Fruit fly (Drosophila melanogaster): ENCODE results near the gene CG4666.

The CG4666 gene

DNA sequence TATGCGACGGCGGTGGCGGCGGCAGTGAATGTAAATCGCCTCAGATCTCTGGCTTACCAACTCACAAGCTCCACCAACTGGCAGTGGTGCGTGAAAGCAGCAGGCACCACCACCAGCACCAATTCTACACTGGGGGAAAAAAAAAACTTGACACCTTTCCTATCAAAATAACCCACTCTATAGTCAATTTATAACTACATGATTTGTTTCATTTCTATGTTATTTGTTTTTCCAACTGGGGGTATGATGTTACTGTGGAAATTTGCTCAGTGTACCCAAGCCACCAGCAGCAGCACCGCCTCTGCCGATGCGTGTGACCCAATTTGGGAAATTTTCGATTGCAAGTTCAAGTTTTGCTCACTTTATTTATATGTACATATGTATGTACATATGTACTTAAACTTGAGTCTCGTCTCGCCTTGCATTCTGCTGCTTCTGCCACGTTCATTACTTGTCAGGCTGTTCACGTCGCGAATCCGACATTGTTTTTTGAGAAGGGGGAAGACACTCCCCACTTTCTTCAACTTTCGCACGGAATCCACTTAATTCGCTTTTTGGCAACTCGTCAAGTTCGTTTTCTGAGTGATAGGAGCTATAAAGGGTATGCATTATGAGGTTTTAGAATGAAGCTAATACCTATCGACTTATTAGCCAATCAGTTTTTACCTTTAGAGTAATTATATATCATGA, 18.3 kb downstream of the CG4666 start (continued):
- TF ChIP-seq otp (GFP tag; IDR thresholded peaks at IDR 0.05): 0 out of 3 replicates have a peak, but pooled peaks have one; percentile 31
- TF ChIP-seq CrebB (tag; optimal IDR thresholded peaks at IDR 0.05): no peak
- TF ChIP-seq trh (GFP tag; optimal IDR thresholded peaks at IDR 0.05): no peak
- TF ChIP-seq CG7556 (GFP tag; optimal IDR thresholded peaks at IDR 0.05): no peak
- TF ChIP-seq CG11456 (GFP tag; IDR thresholded peaks at IDR 0.05): no peak
- TF ChIP-seq dpn (GFP tag; optimal IDR thresholded peaks at IDR 0.05): peak in 1 of 2 experiments; percentile 21
- peak; percentile 49; the same call in 1 of the 2 replicates for TF ChIP-seq stc (GFP tag; IDR thresholded peaks at IDR 0.05)
- no peak for TF ChIP-seq zen (tag; optimal IDR thresholded peaks at IDR 0.05)
- peak; percentile 11 for TF ChIP-seq CG13424 (tag; optimal IDR thresholded peaks at IDR 0.05)
- TF ChIP-seq Drgx (GFP tag; IDR thresholded peaks at IDR 0.05): peak; percentile 65; the same call in 1 of the 2 replicates
- peak; percentile 66 for TF ChIP-seq dmrt99B (tag; optimal IDR thresholded peaks at IDR 0.05)
- no peak for TF ChIP-seq CG10654 (GFP tag; optimal IDR thresholded peaks at IDR 0.05)
- TF ChIP-seq kay (GFP tag; optimal IDR thresholded peaks at IDR 0.05): no peak
- no peak for TF ChIP-seq insv (GFP tag; optimal IDR thresholded peaks at IDR 0.05)
- TF ChIP-seq TFAM (GFP tag; optimal IDR thresholded peaks at IDR 0.05): no peak
- TF ChIP-seq zf30C (GFP tag; optimal IDR thresholded peaks at IDR 0.05): no peak
- TF ChIP-seq CG17802 (tag; optimal IDR thresholded peaks at IDR 0.05): no peak
- no peak for TF ChIP-seq disco-r (GFP tag; optimal IDR thresholded peaks at IDR 0.05)
- TF ChIP-seq Side (GFP tag; optimal IDR thresholded peaks at IDR 0.05): no peak
- no peak for TF ChIP-seq scrt (GFP tag; optimal IDR thresholded peaks at IDR 0.05)
- no peak for TF ChIP-seq mld (GFP tag; IDR thresholded peaks at IDR 0.05; ENCODE audit: partially characterized antibody)
- no peak for TF ChIP-seq CG4360 (GFP tag; IDR thresholded peaks at IDR 0.05)
- TF ChIP-seq CG5953 (GFP tag; IDR thresholded peaks at IDR 0.05): peak; percentile 48; the same call in 1 of the 2 replicates
- TF ChIP-seq gro (GFP tag; optimal IDR thresholded peaks at IDR 0.05): no peak
- TF ChIP-seq dimm (GFP tag; IDR thresholded peaks at IDR 0.05): peak; percentile 42; the same call in 1 of the 2 replicates
- no peak for TF ChIP-seq Lhr (GFP tag; optimal IDR thresholded peaks at IDR 0.05)
- no peak for TF ChIP-seq CG4707 (GFP tag; optimal IDR thresholded peaks at IDR 0.05)
- no peak for TF ChIP-seq CG6765 (GFP tag; optimal IDR thresholded peaks at IDR 0.05)
- TF ChIP-seq CG2116 (GFP tag; optimal IDR thresholded peaks at IDR 0.05): no peak
- no peak for TF ChIP-seq CG18011 (GFP tag; optimal IDR thresholded peaks at IDR 0.05)
- TF ChIP-seq D (optimal IDR thresholded peaks at IDR 0.05): no peak
- TF ChIP-seq D (GFP tag; optimal IDR thresholded peaks at IDR 0.05): peak; percentile 20
- TF ChIP-seq Hr78 (GFP tag; optimal IDR thresholded peaks at IDR 0.05): no peak
- no peak for TF ChIP-seq CG16815 (GFP tag; optimal IDR thresholded peaks at IDR 0.05)
- no peak for TF ChIP-seq jumu (GFP tag; optimal IDR thresholded peaks at IDR 0.05)
- peak; percentile 30 for TF ChIP-seq CG7839 (tag; optimal IDR thresholded peaks at IDR 0.05)
- TF ChIP-seq knrl (GFP tag; IDR thresholded peaks at IDR 0.05; ENCODE audit: partially characterized antibody): no peak
- TF ChIP-seq caup (GFP tag; optimal IDR thresholded peaks at IDR 0.05; ENCODE audit: severe bottlenecking): no peak
- TF ChIP-seq CG11560 (tag; IDR thresholded peaks at IDR 0.05): no peak
- no peak for TF ChIP-seq Myb (GFP tag; optimal IDR thresholded peaks at IDR 0.05)
- TF ChIP-seq Ets65A (GFP tag): peak; percentile 43
- TF ChIP-seq da (GFP tag; optimal IDR thresholded peaks at IDR 0.05): no peak
- TF ChIP-seq CG10565 (GFP tag; optimal IDR thresholded peaks at IDR 0.05): no peak
- TF ChIP-seq Sry-β (GFP tag; optimal IDR thresholded peaks at IDR 0.05): no peak
- TF ChIP-seq chn (GFP tag; optimal IDR thresholded peaks at IDR 0.05): no peak
- no peak for TF ChIP-seq CG7271 (tag; optimal IDR thresholded peaks at IDR 0.05)
- TF ChIP-seq ato (GFP tag; IDR thresholded peaks at IDR 0.05; ENCODE audit: partially characterized antibody): no peak
